Fruit fly (Drosophila melanogaster) whole organism, prepupa: ENCODE results near the gene Pgant5.

Experiments
- Blimp-1 ChIP-seq: fragments of 200-800 bp; sonication (Bioruptor generic); optimal IDR thresholded peaks from 3 replicates; lab custom pipeline; 2017; ENCODE audit warnings: missing biosample characterization, missing genetic modification characterization, mild to moderate bottlenecking, moderate library complexity, missing genetic modification reagents
- CG11294 ChIP-seq: fragments of 200-800 bp; sonication (Bioruptor generic); IDR thresholded peaks from 2 replicates; pipeline ENCODE4 v1.3.6; 2022; ENCODE audit warnings: missing biosample characterization, missing genetic modification characterization
- CG11902 ChIP-seq: fragments of 200-800 bp; sonication (Bioruptor generic); optimal IDR thresholded peaks from 3 replicates; lab custom pipeline; 2016; ENCODE audit warnings: missing biosample characterization, missing genetic modification characterization
- CG15336 ChIP-seq: fragments of 200-800 bp; sonication (Bioruptor generic); IDR thresholded peaks from 2 replicates; pipeline ENCODE4 v1.3.6; 2022; ENCODE audit warnings: missing biosample characterization, missing genetic modification characterization
- CG3032 ChIP-seq: fragments of 200-800 bp; optimal IDR thresholded peaks from 2 replicates; lab custom pipeline; 2019; ENCODE audit warnings: missing biosample characterization, mild to moderate bottlenecking, missing genetic modification characterization, moderate library complexity
- CG31627 ChIP-seq: fragments of 200-800 bp; sonication (Bioruptor generic); optimal IDR thresholded peaks from 3 replicates; lab custom pipeline; 2016; ENCODE audit warnings: missing biosample characterization, missing genetic modification characterization
- CG32006 ChIP-seq: fragments of 200-800 bp; sonication (Bioruptor generic); optimal IDR thresholded peaks from 3 replicates; lab custom pipeline; 2017; ENCODE audit warnings: missing biosample characterization, mild to moderate bottlenecking, missing genetic modification characterization
- CG34406 ChIP-seq: fragments of 200-800 bp; sonication (Bioruptor generic); optimal IDR thresholded peaks from 3 replicates; lab custom pipeline; 2016; ENCODE audit warnings: missing biosample characterization, missing genetic modification characterization
- CG3919 ChIP-seq: fragments of 200-800 bp; sonication (Bioruptor generic); optimal IDR thresholded peaks from 3 replicates; lab custom pipeline; 2016; ENCODE audit warnings: missing biosample characterization, missing genetic modification characterization
- CG6792 ChIP-seq: fragments of 200-800 bp; sonication (Bioruptor generic); optimal IDR thresholded peaks from 3 replicates; lab custom pipeline; 2016; ENCODE audit warnings: missing biosample characterization, missing genetic modification characterization
- CG6808 ChIP-seq: fragments of 200-800 bp; sonication (Bioruptor generic); optimal IDR thresholded peaks from 3 replicates; lab custom pipeline; 2017; ENCODE audit warnings: missing biosample characterization, missing genetic modification characterization, mild to moderate bottlenecking, moderate library complexity, missing genetic modification reagents
- CG6854 ChIP-seq: fragments of 200-800 bp; sonication (Bioruptor generic); optimal IDR thresholded peaks from 2 replicates; lab custom pipeline; 2017; ENCODE audit warnings: missing biosample characterization, mild to moderate bottlenecking, missing genetic modification characterization
- CG7368 ChIP-seq: fragments of 200-800 bp; sonication (Bioruptor generic); optimal IDR thresholded peaks from 3 replicates; lab custom pipeline; 2016; ENCODE audit warnings: missing biosample characterization, missing genetic modification characterization
- CG8119 ChIP-seq: fragments of 200-800 bp; sonication (Bioruptor generic); IDR thresholded peaks from 3 replicates; pipeline ENCODE4 v1.3.6; 2022; ENCODE audit warnings: missing biosample characterization, missing genetic modification characterization
- CG8319 ChIP-seq: fragments of 200-800 bp; sonication (Bioruptor generic); optimal IDR thresholded peaks from 3 replicates; lab custom pipeline; 2016; ENCODE audit warnings: missing biosample characterization, missing genetic modification characterization
- CG8632 ChIP-seq: fragments of 200-800 bp; sonication (Bioruptor generic); optimal IDR thresholded peaks from 3 replicates; lab custom pipeline; 2016; ENCODE audit warnings: missing biosample characterization, missing genetic modification characterization
- Eip75B ChIP-seq: fragments of 200-800 bp; sonication (Bioruptor generic); optimal IDR thresholded peaks from 3 replicates; lab custom pipeline; 2016; ENCODE audit warnings: missing biosample characterization, missing genetic modification characterization
- Eip78C ChIP-seq: fragments of 200-800 bp; sonication (Bioruptor generic); peaks from one replicate; lab custom pipeline; 2016; ENCODE audit warnings: missing biosample characterization, missing genetic modification characterization
- Ets21C ChIP-seq: fragments of 200-800 bp; sonication (Bioruptor generic); optimal IDR thresholded peaks from 3 replicates; lab custom pipeline; 2016; ENCODE audit warnings: missing biosample characterization, missing genetic modification characterization
- Ets96B ChIP-seq: fragments of 200-800 bp; optimal IDR thresholded peaks from 2 replicates; lab custom pipeline; 2019; ENCODE audit warnings: missing biosample characterization, mild to moderate bottlenecking, missing genetic modification characterization, moderate library complexity
- Hr4 ChIP-seq: fragments of 200-800 bp; sonication (Bioruptor generic); optimal IDR thresholded peaks from 3 replicates; lab custom pipeline; 2016; ENCODE audit warnings: missing biosample characterization, missing genetic modification characterization
- Met ChIP-seq: fragments of 200-800 bp; sonication (Bioruptor generic); optimal IDR thresholded peaks from 3 replicates; lab custom pipeline; 2016; ENCODE audit warnings: missing biosample characterization, missing genetic modification characterization
- OdsH ChIP-seq: fragments of 200-800 bp; sonication (Bioruptor generic); optimal IDR thresholded peaks from 3 replicates; lab custom pipeline; 2016; ENCODE audit warnings: missing biosample characterization, missing genetic modification characterization
- Smox ChIP-seq: fragments of 200-800 bp; sonication (Bioruptor generic); optimal IDR thresholded peaks from 3 replicates; lab custom pipeline; 2016; ENCODE audit warnings: missing biosample characterization, missing genetic modification characterization
- Sox102F ChIP-seq: fragments of 200-800 bp; sonication (Bioruptor generic); optimal IDR thresholded peaks from 2 replicates; lab custom pipeline; 2016; ENCODE audit warnings: missing biosample characterization, mild to moderate bottlenecking, missing genetic modification characterization
- Sox14 ChIP-seq: fragments of 200-800 bp; sonication (Bioruptor generic); optimal IDR thresholded peaks from 3 replicates; lab custom pipeline; 2016; ENCODE audit warnings: missing biosample characterization, missing genetic modification characterization
- achi ChIP-seq: fragments of 200-800 bp; sonication (Bioruptor generic); optimal IDR thresholded peaks from 3 replicates; lab custom pipeline; 2016; ENCODE audit warnings: missing biosample characterization, missing genetic modification characterization
- acj6 ChIP-seq: fragments of 200-800 bp; sonication (Bioruptor generic); optimal IDR thresholded peaks from 3 replicates; lab custom pipeline; 2016; ENCODE audit warnings: missing biosample characterization, missing genetic modification characterization
- cyc ChIP-seq: fragments of 200-800 bp; sonication (Bioruptor generic); optimal IDR thresholded peaks from 3 replicates; lab custom pipeline; 2016; ENCODE audit warnings: missing biosample characterization, missing genetic modification characterization
- dac ChIP-seq: fragments of 200-800 bp; sonication (Bioruptor generic); optimal IDR thresholded peaks from 2 replicates; lab custom pipeline; 2017; ENCODE audit warnings: missing biosample characterization, mild to moderate bottlenecking, missing genetic modification characterization
- eg ChIP-seq: fragments of 200-800 bp; sonication (Bioruptor generic); IDR thresholded peaks from 3 replicates; pipeline ENCODE4 v1.3.6; 2022; ENCODE audit warnings: missing biosample characterization, missing genetic modification characterization
- esn ChIP-seq: fragments of 200-800 bp; sonication (Bioruptor generic); optimal IDR thresholded peaks from 2 replicates; lab custom pipeline; 2016; ENCODE audit warnings: missing biosample characterization, mild to moderate bottlenecking, missing genetic modification characterization, moderate library complexity
- fd85E ChIP-seq: fragments of 200-800 bp; sonication (Bioruptor generic); optimal IDR thresholded peaks from 3 replicates; lab custom pipeline; 2016; ENCODE audit warnings: missing biosample characterization, missing genetic modification characterization
- fkh ChIP-seq: fragments of 200-800 bp; sonication (Bioruptor generic); optimal IDR thresholded peaks from 3 replicates; lab custom pipeline; 2017; ENCODE audit warnings: missing biosample characterization, mild to moderate bottlenecking, missing genetic modification characterization, moderate library complexity
- lz ChIP-seq: fragments of 200-800 bp; sonication (Bioruptor generic); optimal IDR thresholded peaks from 3 replicates; lab custom pipeline; 2016; ENCODE audit warnings: missing biosample characterization, missing genetic modification characterization
- net ChIP-seq: fragments of 200-800 bp; sonication (Bioruptor generic); optimal IDR thresholded peaks from 3 replicates; lab custom pipeline; 2016; ENCODE audit warnings: missing biosample characterization, missing genetic modification characterization
- pdm3 ChIP-seq: fragments of 200-800 bp; sonication (Bioruptor generic); optimal IDR thresholded peaks from 3 replicates; lab custom pipeline; 2016; ENCODE audit warnings: missing biosample characterization, missing genetic modification characterization
- salr ChIP-seq, 2 experiments: fragments of 200-800 bp; sonication (Bioruptor generic); optimal IDR thresholded peaks; 3 replicates each; lab custom pipeline; 2016 to 2018; ENCODE audit warnings: missing biosample characterization in 2 of 2, missing genetic modification characterization in 2 of 2, mild to moderate bottlenecking in 1 of 2
- spab ChIP-seq: fragments of 200-800 bp; sonication (Bioruptor generic); optimal IDR thresholded peaks from 2 replicates; lab custom pipeline; 2017; ENCODE audit warnings: missing biosample characterization, mild to moderate bottlenecking, missing genetic modification characterization, missing genetic modification reagents
- ss ChIP-seq, 2 experiments: fragments of 200-800 bp; sonication (Bioruptor generic); optimal IDR thresholded peaks; 2 replicates in 1 of 2; 3 replicates in 1 of 2; lab custom pipeline; 2017 to 2018; ENCODE audit warnings: mild to moderate bottlenecking in 2 of 2, missing biosample characterization in 2 of 2, missing genetic modification characterization in 2 of 2, moderate library complexity in 1 of 2
- vri ChIP-seq: fragments of 200-800 bp; sonication (Bioruptor generic); optimal IDR thresholded peaks from 3 replicates; lab custom pipeline; 2016; ENCODE audit warnings: missing biosample characterization, mild to moderate bottlenecking, missing genetic modification characterization

Pgant5 gene

dm6 chr2L:5042076-5042475 lies 51.3 kb downstream of the Pgant5 start:
- TF ChIP-seq Met (GFP tag; lab: Kevin White, UChicago) = peak; percentile 18
- TF ChIP-seq Eip78C (GFP tag; lab: Kevin White, UChicago) = peak; percentile 71
- TF ChIP-seq cyc = no peak
- TF ChIP-seq Hr4 (GFP tag; lab: Kevin White, UChicago) = no peak
- no peak for TF ChIP-seq eg (GFP tag; lab: Robert Waterston, UW)
- TF ChIP-seq pdm3 (GFP tag; lab: Kevin White, UChicago) = no peak
- peak; percentile 1 for TF ChIP-seq CG32006 (GFP tag; lab: Kevin White, UChicago)
- TF ChIP-seq Ets96B (tag; lab: Kevin White, UChicago) = no peak
- TF ChIP-seq esn (GFP tag; lab: Kevin White, UChicago) = peak; percentile 31
- no peak for TF ChIP-seq Eip75B (GFP tag; lab: Kevin White, UChicago)
- no peak for TF ChIP-seq spab (GFP tag; lab: Kevin White, UChicago)
- no peak for TF ChIP-seq CG6792 (GFP tag; lab: Kevin White, UChicago)
- no peak for TF ChIP-seq CG3919 (GFP tag; lab: Kevin White, UChicago)
- no peak for TF ChIP-seq CG6854 (GFP tag; lab: Kevin White, UChicago)
- TF ChIP-seq ss (GFP tag; optimal IDR thresholded peaks at IDR 0.05; lab: Kevin White, UChicago) = no peak
- TF ChIP-seq Smox (GFP tag; lab: Kevin White, UChicago) = no peak
- TF ChIP-seq acj6 = peak; percentile 9
- TF ChIP-seq CG31627 (GFP tag; lab: Kevin White, UChicago) = no peak
- TF ChIP-seq Blimp-1 (GFP tag; lab: Kevin White, UChicago) = no peak
- TF ChIP-seq vri = no peak
- TF ChIP-seq CG8632 (GFP tag; lab: Kevin White, UChicago) = no peak
- TF ChIP-seq CG3032 (tag; lab: Kevin White, UChicago) = peak; percentile 10
- TF ChIP-seq CG8319 (GFP tag; lab: Kevin White, UChicago) = no peak
- TF ChIP-seq achi = no peak
- TF ChIP-seq CG34406 (GFP tag; lab: Kevin White, UChicago) = no peak
- TF ChIP-seq salr (GFP tag; optimal IDR thresholded peaks at IDR 0.05; lab: Kevin White, UChicago) = no peak
- no peak for TF ChIP-seq dac
- TF ChIP-seq CG8119 = peak; percentile 41; the same call in 2 of the 3 replicates
- TF ChIP-seq CG11902 (GFP tag; lab: Kevin White, UChicago) = no peak
- no peak for TF ChIP-seq fd85E (GFP tag; lab: Kevin White, UChicago)
- no peak for TF ChIP-seq net (GFP tag; lab: Kevin White, UChicago)
- TF ChIP-seq Sox14 (GFP tag; lab: Kevin White, UChicago) = no peak
- TF ChIP-seq CG15336 (GFP tag; lab: Robert Waterston, UW) = peak; percentile 67
- TF ChIP-seq CG11294 (GFP tag; lab: Robert Waterston, UW) = no peak

- TF ChIP-seq Hr4 (GFP tag; lab: Kevin White, UChicago) (no peak), OdsH (no peak), lz (GFP tag; lab: Kevin White, UChicago) (no peak), ss (GFP tag; optimal IDR thresholded peaks at IDR 0.05; lab: Kevin White, UChicago) (peak; percentile 15 to 19), Sox102F (no peak), CG6808 (no peak), Ets96B (tag; lab: Kevin White, UChicago) (no peak), pdm3 (GFP tag; lab: Kevin White, UChicago) (no peak), Met (GFP tag; lab: Kevin White, UChicago) (no peak), fkh (GFP tag; lab: Kevin White, UChicago) (no peak), CG7368 (GFP tag; lab: Kevin White, UChicago) (peak; percentile 63), dac (no peak), CG34406 (GFP tag; lab: Kevin White, UChicago) (no peak), Ets21C (no peak), fd85E (GFP tag; lab: Kevin White, UChicago) (no peak)
Observed at dm6 chr2L:5037402-5037860, 56.0 kb downstream of the Pgant5 start, which contains the start of the genes CG14042 and SP555. Gene CG14042 (plus strand): TSS chr2L:5037709. Gene SP555 (plus strand): TSS chr2L:5037709.
